Fruit fly (Drosophila melanogaster): ENCODE measurements around the gene muc.

Gene muc

DNA sequence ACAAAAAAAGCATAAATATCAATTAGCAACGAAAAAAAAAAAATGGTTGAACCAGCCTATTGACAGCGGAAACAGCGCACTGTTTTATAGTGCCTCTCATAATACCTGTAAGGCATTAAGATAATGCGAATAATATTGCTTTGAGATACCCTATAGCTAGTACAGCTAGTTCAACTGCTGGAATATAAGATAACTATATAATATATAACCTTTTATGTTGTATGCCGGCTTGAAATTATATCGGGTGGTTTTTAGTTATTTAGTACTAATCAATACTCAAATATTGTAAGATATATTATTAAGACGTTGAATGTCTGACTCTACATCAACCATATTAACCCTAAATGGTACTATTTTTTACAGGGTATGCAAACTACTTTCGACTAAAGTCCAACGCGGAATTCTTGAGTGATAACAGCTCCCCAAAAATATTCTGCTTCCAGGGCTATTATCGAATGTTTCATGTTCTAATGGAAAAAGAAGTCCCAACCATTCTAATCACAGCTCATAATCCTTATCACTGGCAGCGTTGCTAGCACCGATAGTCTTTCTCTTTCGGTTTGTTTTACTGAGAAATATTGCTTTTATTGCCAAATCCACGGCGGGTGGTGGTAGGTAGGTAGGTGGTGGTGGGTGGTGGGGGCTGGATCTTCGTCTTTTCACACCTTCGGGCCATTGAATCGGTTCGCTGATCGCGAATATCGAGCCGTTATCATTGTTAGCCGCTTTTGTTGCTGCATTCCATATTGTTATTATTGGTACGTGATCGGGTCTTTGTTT is 7.5 kb downstream of the muc start (continued):
- TF ChIP-seq Aef1 (GFP tag; IDR thresholded peaks at IDR 0.05) (peak; percentile 71), CG4360 (GFP tag; IDR thresholded peaks at IDR 0.05) (no peak), cad (GFP tag; optimal IDR thresholded peaks at IDR 0.05) (no peak), CG33557 (GFP tag; optimal IDR thresholded peaks at IDR 0.05) (no peak), TFAM (GFP tag; optimal IDR thresholded peaks at IDR 0.05) (no peak), vvl (GFP tag; IDR thresholded peaks at IDR 0.05) (peak; percentile 82), tgo (GFP tag; IDR thresholded peaks at IDR 0.05) (peak; percentile 89), CG1024 (GFP tag; IDR thresholded peaks at IDR 0.05) (0 out of 2 replicates have a peak, but pooled peaks have one; percentile 45), CG32772 (GFP tag; IDR thresholded peaks at IDR 0.05) (peak; percentile 49; the same call in 1 of the 2 replicates), CG2678 (tag; optimal IDR thresholded peaks at IDR 0.05) (peak; percentile 85), CG12155 (GFP tag; optimal IDR thresholded peaks at IDR 0.05) (peak; percentile 21), Trl (optimal IDR thresholded peaks at IDR 0.05) (no peak), Trl (GFP tag; optimal IDR thresholded peaks at IDR 0.05) (no peak), sens (GFP tag) (peak; percentile 73), gro (GFP tag; optimal IDR thresholded peaks at IDR 0.05) (no peak), Dek (tag; optimal IDR thresholded peaks at IDR 0.05) (peak; percentile 91), exex (tag; optimal IDR thresholded peaks at IDR 0.05) (peak; percentile 78), CG15601 (tag; optimal IDR thresholded peaks at IDR 0.05) (no peak), dati (GFP tag; IDR thresholded peaks at IDR 0.05) (no peak), ash1 (GFP tag; optimal IDR thresholded peaks at IDR 0.05) (no peak), emc (GFP tag; optimal IDR thresholded peaks at IDR 0.05) (peak; percentile 3), ato (GFP tag; IDR thresholded peaks at IDR 0.05; ENCODE audit: partially characterized antibody) (no peak), kah (GFP tag; optimal IDR thresholded peaks at IDR 0.05) (no peak), crol (GFP tag; IDR thresholded peaks at IDR 0.05) (no peak), CG14050 (GFP tag; IDR thresholded peaks at IDR 0.05) (peak; percentile 67), cato (GFP tag; optimal IDR thresholded peaks at IDR 0.05; ENCODE audit: borderline replicate concordance) (no peak), nerfin-1 (tag; optimal IDR thresholded peaks at IDR 0.05) (no peak), CG7357 (GFP tag; IDR thresholded peaks at IDR 0.05) (no peak), ro (GFP tag; IDR thresholded peaks at IDR 0.05) (0 out of 2 replicates have a peak, but pooled peaks have one; percentile 41), CG34224 (GFP tag; IDR thresholded peaks at IDR 0.05; ENCODE audit: partially characterized antibody) (no peak), Antp (GFP tag; optimal IDR thresholded peaks at IDR 0.05) (no peak), Sox100B (GFP tag; optimal IDR thresholded peaks at IDR 0.05) (peak; percentile 71), z (GFP tag; IDR thresholded peaks at IDR 0.05) (no peak), CG13123 (GFP tag; optimal IDR thresholded peaks at IDR 0.05) (no peak), croc (GFP tag; conservative IDR thresholded peaks at IDR 0.05) (no peak; the same call in 2 of the 3 replicates), Bdp1 (GFP tag; optimal IDR thresholded peaks at IDR 0.05) (no peak), knrl (GFP tag; IDR thresholded peaks at IDR 0.05; ENCODE audit: partially characterized antibody) (no peak), CG31441 (GFP tag; IDR thresholded peaks at IDR 0.05) (peak; percentile 52), pnt (GFP tag; optimal IDR thresholded peaks at IDR 0.05) (no peak), gfzf (GFP tag; optimal IDR thresholded peaks at IDR 0.05) (no peak), Tbp (GFP tag; optimal IDR thresholded peaks at IDR 0.05) (no peak), Bgb (GFP tag; IDR thresholded peaks at IDR 0.05; ENCODE audit: partially characterized antibody) (no peak), oc (tag; optimal IDR thresholded peaks at IDR 0.05) (peak; percentile 48), CG11247 (GFP tag; IDR thresholded peaks at IDR 0.05) (peak; percentile 83), CG1529 (GFP tag; optimal IDR thresholded peaks at IDR 0.05) (no peak), repo (GFP tag; optimal IDR thresholded peaks at IDR 0.05) (no peak), CG17612 (GFP tag; IDR thresholded peaks at IDR 0.05) (peak; percentile 71), Rx (GFP tag; IDR thresholded peaks at IDR 0.05) (peak; percentile 62), CG11398 (GFP tag; optimal IDR thresholded peaks at IDR 0.05) (no peak), CG7372 (GFP tag; IDR thresholded peaks at IDR 0.05) (peak; percentile 82), Asciz (GFP tag; optimal IDR thresholded peaks at IDR 0.05) (no peak)

Measured in whole organism, embryonic.